Worm (Caenorhabditis elegans) whole organism, L3 larva: Measurements from ENCODE around the gene Y46D2A.2.
A peak's percentile ranks its signal among the peaks of the same experiment; 100 is the strongest.
"Not testable (repeated sequence)": the region's sequence is repeated elsewhere in the genome, so short reads cannot be mapped to it uniquely, and the experiment has no call there.

ENCODE experiments used
- R02D3.7 ChIP-seq: fragments of 150-350 bp; optimal IDR thresholded peaks from 2 replicates; lab custom pipeline; 2014; ENCODE audit warnings: missing biosample characterization, missing genetic modification characterization
- ZK546.5 ChIP-seq: sonication (generic microtip); optimal IDR thresholded peaks from 2 replicates; lab custom pipeline; 2017; ENCODE audit warnings: missing biosample characterization, missing genetic modification characterization
- aly-2 ChIP-seq: fragments of 150-350 bp; optimal IDR thresholded peaks from 2 replicates; lab custom pipeline; 2014; ENCODE audit warnings: missing biosample characterization, missing genetic modification characterization
- ama-1 ChIP-seq: fragments of 150-350 bp; optimal IDR thresholded peaks from 2 replicates; lab custom pipeline; 2018
- ceh-16 ChIP-seq: sonication (generic microtip); optimal IDR thresholded peaks from 2 replicates; lab custom pipeline; 2017; ENCODE audit warnings: missing biosample characterization, missing genetic modification characterization
- ceh-28 ChIP-seq: fragments of 150-350 bp; optimal IDR thresholded peaks from 2 replicates; lab custom pipeline; 2014; ENCODE audit warnings: missing biosample characterization, missing genetic modification reagents, missing genetic modification characterization
- ceh-82 ChIP-seq: fragments of 150-350 bp; optimal IDR thresholded peaks from 2 replicates; lab custom pipeline; 2014; ENCODE audit warnings: missing biosample characterization, missing genetic modification characterization
- ceh-9 ChIP-seq: sonication (generic microtip); optimal IDR thresholded peaks from 2 replicates; lab custom pipeline; 2018; ENCODE audit warnings: missing biosample characterization, missing genetic modification characterization
- daf-12 ChIP-seq: fragments of 150-350 bp; optimal IDR thresholded peaks from 2 replicates; lab custom pipeline; 2014; ENCODE audit warnings: missing biosample characterization, missing genetic modification reagents, missing genetic modification characterization
- egl-5 ChIP-seq: fragments of 150-350 bp; optimal IDR thresholded peaks from 2 replicates; lab custom pipeline; 2017; ENCODE audit warnings: missing biosample characterization, missing genetic modification reagents, missing genetic modification characterization, inconsistent platforms
- elt-1 ChIP-seq: fragments of 150-350 bp; optimal IDR thresholded peaks from 2 replicates; lab custom pipeline; 2014; ENCODE audit warnings: missing biosample characterization, missing genetic modification characterization
- elt-2 ChIP-seq: sonication (generic microtip); optimal IDR thresholded peaks from 2 replicates; lab custom pipeline; 2016; ENCODE audit warnings: missing genetic modification reagents, mild to moderate bottlenecking, missing genetic modification characterization, missing compliant biosample characterization
- fkh-10 ChIP-seq: sonication (generic microtip); optimal IDR thresholded peaks from 2 replicates; lab custom pipeline; 2017; ENCODE audit warnings: missing biosample characterization, missing genetic modification reagents, missing genetic modification characterization
- fkh-2 ChIP-seq: fragments of 150-350 bp; optimal IDR thresholded peaks from 2 replicates; lab custom pipeline; 2014; ENCODE audit warnings: missing biosample characterization, missing genetic modification reagents, missing genetic modification characterization
- fos-1 ChIP-seq: fragments of 150-350 bp; optimal IDR thresholded peaks from 2 replicates; lab custom pipeline; 2014; ENCODE audit warnings: missing biosample characterization, missing genetic modification characterization
- hmg-11 ChIP-seq: sonication (generic microtip); optimal IDR thresholded peaks from 2 replicates; lab custom pipeline; 2016; ENCODE audit warnings: missing genetic modification characterization, missing compliant biosample characterization
- jun-1 ChIP-seq: fragments of 150-350 bp; optimal IDR thresholded peaks from 2 replicates; lab custom pipeline; 2014; ENCODE audit warnings: missing biosample characterization, missing genetic modification reagents, missing genetic modification characterization
- lin-15B ChIP-seq: fragments of 150-350 bp; optimal IDR thresholded peaks from 2 replicates; lab custom pipeline; 2014; ENCODE audit warnings: missing biosample characterization, missing genetic modification characterization
- lin-39 ChIP-seq: fragments of 150-350 bp; optimal IDR thresholded peaks from 2 replicates; lab custom pipeline; 2018; ENCODE audit warnings: missing biosample characterization, missing genetic modification reagents, missing genetic modification characterization
- lsy-12 ChIP-seq: sonication (generic microtip); optimal IDR thresholded peaks from 2 replicates; lab custom pipeline; 2016; ENCODE audit warnings: mild to moderate bottlenecking, missing genetic modification characterization, missing compliant biosample characterization
- mdl-1 ChIP-seq: fragments of 150-350 bp; optimal IDR thresholded peaks from 2 replicates; lab custom pipeline; 2014; ENCODE audit warnings: missing biosample characterization, missing genetic modification characterization
- mml-1 ChIP-seq: fragments of 150-350 bp; sonication (generic microtip); optimal IDR thresholded peaks from 3 replicates; lab custom pipeline; 2014; ENCODE audit warnings: missing biosample characterization, missing genetic modification characterization
- nhr-11 ChIP-seq: fragments of 150-350 bp; optimal IDR thresholded peaks from 2 replicates; lab custom pipeline; 2014; ENCODE audit warnings: missing biosample characterization, missing genetic modification characterization
- nhr-12 ChIP-seq: fragments of 150-350 bp; optimal IDR thresholded peaks from 2 replicates; lab custom pipeline; 2014; ENCODE audit warnings: missing biosample characterization, missing genetic modification characterization
- nhr-237 ChIP-seq: fragments of 150-350 bp; optimal IDR thresholded peaks from 2 replicates; lab custom pipeline; 2014; ENCODE audit warnings: missing biosample characterization, missing genetic modification characterization
- nhr-25 ChIP-seq: sonication (generic microtip); optimal IDR thresholded peaks from 2 replicates; lab custom pipeline; 2017; ENCODE audit warnings: missing biosample characterization, missing genetic modification characterization
- nhr-67 ChIP-seq: fragments of 150-350 bp; optimal IDR thresholded peaks from 2 replicates; lab custom pipeline; 2014; ENCODE audit warnings: missing biosample characterization, missing genetic modification characterization
- nhr-77 ChIP-seq: fragments of 150-350 bp; optimal IDR thresholded peaks from 2 replicates; lab custom pipeline; 2014; ENCODE audit warnings: missing biosample characterization, missing genetic modification characterization
- pha-4 ChIP-seq: fragments of 150-350 bp; optimal IDR thresholded peaks from 2 replicates; lab custom pipeline; 2014; ENCODE audit warnings: missing biosample characterization, missing genetic modification reagents, missing genetic modification characterization
- pqm-1 ChIP-seq: fragments of 150-350 bp; optimal IDR thresholded peaks from 2 replicates; lab custom pipeline; 2017; ENCODE audit warnings: missing biosample characterization, missing genetic modification characterization, inconsistent platforms
- sea-2 ChIP-seq: fragments of 150-350 bp; sonication (generic microtip); optimal IDR thresholded peaks from 4 replicates; lab custom pipeline; 2014; ENCODE audit warnings: missing biosample characterization, missing genetic modification reagents, missing genetic modification characterization
- snpc-4 ChIP-seq: fragments of 150-350 bp; optimal IDR thresholded peaks from 2 replicates; lab custom pipeline; 2014; ENCODE audit warnings: missing biosample characterization, missing genetic modification characterization
- unc-39 ChIP-seq: sonication (generic microtip); optimal IDR thresholded peaks from 4 replicates; lab custom pipeline; 2017; ENCODE audit warnings: missing biosample characterization, missing genetic modification characterization
- unc-62 ChIP-seq: fragments of 150-350 bp; sonication (generic microtip); optimal IDR thresholded peaks from 4 replicates; lab custom pipeline; 2014; ENCODE audit warnings: missing biosample characterization, missing genetic modification reagents, missing genetic modification characterization
- zag-1 ChIP-seq: fragments of 150-350 bp; optimal IDR thresholded peaks from 2 replicates; lab custom pipeline; 2014; ENCODE audit warnings: missing biosample characterization, missing genetic modification characterization
- ztf-4 ChIP-seq: fragments of 150-350 bp; optimal IDR thresholded peaks from 2 replicates; lab custom pipeline; 2014; ENCODE audit warnings: missing biosample characterization, missing genetic modification characterization

Gene Y46D2A.2

ce11 chrII:3303582-3303981 lies 19.5 kb downstream of the Y46D2A.2 start:
- TF ChIP-seq ceh-28 (tag; lab: Kevin White, UChicago) (peak; percentile 37), daf-12 (tag; lab: Kevin White, UChicago) (no peak), pha-4 (tag; lab: Kevin White, UChicago) (peak; percentile 45), elt-2 (tag; lab: Kevin White, UChicago) (peak; percentile 30), egl-5 (no peak)

- TF ChIP-seq lin-15B (tag; lab: Kevin White, UChicago) (no peak), lin-39 (tag; lab: Kevin White, UChicago) (no peak)
Observed at ce11 chrII:3299457-3299856, 23.6 kb downstream of the Y46D2A.2 start, which contains the start of gene btb-22. Gene btb-22, plus strand, starts transcription at chrII:3299757.

ce11 chrII:3297914-3298313 lies 25.2 kb downstream of the Y46D2A.2 start, which contains the start of gene btb-18:
Gene btb-18, plus strand, starts transcription at chrII:3298214.
- TF ChIP-seq sea-2 (no peak), ZK546.5 (tag; lab: Kevin White, UChicago) (no peak), ceh-28 (tag; lab: Kevin White, UChicago) (no peak), mdl-1 (tag; lab: Kevin White, UChicago) (no peak)

- TF ChIP-seq sea-2 (no peak), fkh-2 (tag; lab: Kevin White, UChicago) (no peak), elt-2 (tag; lab: Kevin White, UChicago) (peak; percentile 61), unc-39 (no peak), pha-4 (tag; lab: Kevin White, UChicago) (peak; percentile 85), pqm-1 (tag; lab: Kevin White, UChicago) (peak; percentile 6), ama-1 (lab: Kevin White, UChicago) (no peak), aly-2 (tag; lab: Kevin White, UChicago) (no peak), snpc-4 (no peak), elt-1 (no peak), hmg-11 (tag; lab: Kevin White, UChicago) (no peak), fkh-10 (GFP tag; lab: Kevin White, UChicago) (no peak)
Observed at ce11 chrII:3296644-3297043, 26.4 kb downstream of the Y46D2A.2 start, which contains the start of gene btb-16. Gene btb-16, plus strand, starts transcription at chrII:3296883.

ce11 chrII:3295193-3295592 lies 27.9 kb downstream of the Y46D2A.2 start, which contains the start of gene btb-17:
Gene btb-17, plus strand, starts transcription at chrII:3295405.
- no peak for TF ChIP-seq mml-1
- TF ChIP-seq ceh-9 (tag; lab: Kevin White, UChicago) = no peak
- TF ChIP-seq ceh-28 (tag; lab: Kevin White, UChicago) = no peak
- peak; percentile 77 for TF ChIP-seq elt-2 (tag; lab: Kevin White, UChicago)
- TF ChIP-seq nhr-77 = no peak
- TF ChIP-seq R02D3.7 (tag; lab: Kevin White, UChicago) = no peak
- no peak for TF ChIP-seq fkh-10 (GFP tag; lab: Kevin White, UChicago)
- no peak for TF ChIP-seq elt-1
- TF ChIP-seq lsy-12 (tag; lab: Kevin White, UChicago) = no peak
- peak; percentile 55 for TF ChIP-seq pqm-1 (tag; lab: Kevin White, UChicago)
- no peak for TF ChIP-seq ceh-82 (tag; lab: Kevin White, UChicago)
- TF ChIP-seq ztf-4 = no peak
- TF ChIP-seq nhr-237 (tag; lab: Kevin White, UChicago) = no peak
- TF ChIP-seq jun-1 (tag; lab: Kevin White, UChicago) = no peak

- not testable (repeated sequence) for TF ChIP-seq zag-1; nhr-12 (tag; lab: Kevin White, UChicago); fkh-10 (GFP tag; lab: Kevin White, UChicago)
Observed at ce11 chrII:3290544-3290943, 32.5 kb downstream of the Y46D2A.2 start, which contains the start of gene F39E9.14. Gene F39E9.14, minus strand, starts transcription at chrII:3290644.

- TF ChIP-seq nhr-11 (tag; lab: Kevin White, UChicago) (no peak), lin-39 (tag; lab: Kevin White, UChicago) (no peak), fos-1 (no peak), egl-5 (no peak), mml-1 (no peak), nhr-237 (tag; lab: Kevin White, UChicago) (no peak), jun-1 (tag; lab: Kevin White, UChicago) (no peak), fkh-10 (GFP tag; lab: Kevin White, UChicago) (no peak), ceh-16 (no peak), unc-39 (no peak), ceh-28 (tag; lab: Kevin White, UChicago) (no peak), daf-12 (tag; lab: Kevin White, UChicago) (no peak), nhr-25 (tag; lab: Kevin White, UChicago) (no peak), nhr-67 (tag; lab: Kevin White, UChicago) (no peak), mdl-1 (tag; lab: Kevin White, UChicago) (no peak), sea-2 (no peak), unc-62 (GFP tag; lab: Kevin White, UChicago) (no peak), ztf-4 (no peak), R02D3.7 (tag; lab: Kevin White, UChicago) (no peak), aly-2 (tag; lab: Kevin White, UChicago) (no peak)
Observed at ce11 chrII:3287073-3287472, 36.0 kb downstream of the Y46D2A.2 start, which contains the start of gene sri-63. Gene sri-63, plus strand, starts transcription at chrII:3287373.
